Worm (Caenorhabditis elegans) whole organism, L4/young adult: ENCODE measurements around the gene Y57A10A.14.

Experiments
- W03F9.2 ChIP-seq: fragments of 150-350 bp; optimal IDR thresholded peaks from 2 replicates; lab custom pipeline; 2014; ENCODE audit warnings: missing biosample characterization, missing genetic modification characterization
- dao-5 ChIP-seq: sonication (generic microtip); optimal IDR thresholded peaks from 2 replicates; lab custom pipeline; 2016; ENCODE audit warnings: missing genotype, missing genetic modification characterization, moderate library complexity, missing compliant biosample characterization
- him-1 ChIP-seq: sonication (generic microtip); optimal IDR thresholded peaks from 2 replicates; lab custom pipeline; 2016; ENCODE audit warnings: missing genotype, missing genetic modification reagents, missing genetic modification characterization, missing compliant biosample characterization

DNA sequence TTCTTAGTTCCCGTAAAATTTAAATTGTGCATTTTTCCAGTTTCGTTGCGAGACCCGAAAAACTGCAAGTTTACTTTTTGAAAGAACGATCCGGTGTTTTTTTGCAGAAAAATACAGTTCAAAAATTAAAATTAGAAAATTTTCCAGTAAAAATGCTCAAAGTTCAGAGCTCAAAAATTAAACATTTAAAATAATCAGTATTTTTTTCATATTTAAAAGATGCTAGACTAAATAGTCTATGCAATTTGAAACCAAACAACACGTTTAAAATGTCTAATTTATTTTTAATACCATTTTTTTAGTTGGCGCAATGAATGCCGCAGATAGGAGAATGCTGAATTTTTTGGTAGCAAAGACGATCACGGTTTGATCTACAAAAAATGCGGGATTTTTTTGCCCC, 38.4 kb upstream of the Y57A10A.14 start, which contains the start of gene Y57A10A.2:
- TF ChIP-seq dao-5 (tag; lab: Kevin White, UChicago) = no peak
- no peak for TF ChIP-seq W03F9.2 (tag; lab: Kevin White, UChicago)
- no peak for TF ChIP-seq him-1
